Worm (Caenorhabditis elegans) whole organism, late embryonic: ENCODE data around the gene bris-1.

Source experiments
- dmd-4 ChIP-seq: sonication (generic microtip); optimal IDR thresholded peaks from 2 replicates; lab custom pipeline; 2016; ENCODE audit warnings: borderline replicate concordance, missing genetic modification characterization, missing compliant biosample characterization
- fax-1 ChIP-seq: sonication (generic microtip); optimal IDR thresholded peaks from 2 replicates; lab custom pipeline; 2016; ENCODE audit warnings: missing genotype, missing genetic modification characterization, missing compliant biosample characterization
- unc-55 ChIP-seq: sonication (generic microtip); optimal IDR thresholded peaks from 2 replicates; lab custom pipeline; 2017; ENCODE audit warnings: missing biosample characterization, missing genetic modification reagents, missing genetic modification characterization

bris-1 gene

DNA sequence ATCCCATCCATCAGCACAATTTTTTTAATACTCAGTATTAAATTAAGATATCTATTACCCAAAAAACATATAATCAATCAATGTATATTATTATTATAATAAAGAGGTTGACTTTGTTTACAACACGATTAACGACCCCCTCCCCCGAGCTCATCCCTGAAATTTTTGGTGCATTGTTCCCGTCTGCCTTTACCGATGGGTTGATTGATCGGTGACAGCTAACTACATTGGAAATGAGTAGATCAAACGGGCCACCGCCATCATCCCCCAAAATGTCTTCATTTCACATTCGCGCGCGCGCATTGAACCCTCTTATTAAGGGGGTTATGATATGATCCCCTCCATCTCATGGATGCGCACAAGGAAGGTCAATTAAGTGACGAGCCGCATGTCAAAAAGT lies 59.3 kb downstream of the bris-1 start:
- TF ChIP-seq dmd-4 (no peak), fax-1 (tag; lab: Kevin White, UChicago) (no peak), unc-55 (GFP tag; lab: Kevin White, UChicago) (peak; percentile 57)
